Fruit fly (Drosophila melanogaster) whole organism, embryonic: ENCODE data around the gene Nepl13.
A peak's percentile ranks its signal among the peaks of the same experiment; 100 is the strongest.

Source experiments
- CG11247 ChIP-seq: fragments of 200-800 bp; sonication (Bioruptor generic); IDR thresholded peaks from 2 replicates; pipeline ENCODE4 v1.3.6; 2022; ENCODE audit warnings: missing biosample characterization, missing genetic modification characterization
- CG11504 ChIP-seq: fragments of 200-800 bp; sonication (Bioruptor generic); optimal IDR thresholded peaks from 3 replicates; lab custom pipeline; 2019; ENCODE audit warnings: missing biosample characterization, mild to moderate bottlenecking, missing genetic modification characterization, moderate library complexity
- CG12219 ChIP-seq: fragments of 200-800 bp; sonication (Bioruptor generic); optimal IDR thresholded peaks from 3 replicates; lab custom pipeline; 2018; ENCODE audit warnings: missing biosample characterization, mild to moderate bottlenecking, missing genetic modification characterization
- CG13296 ChIP-seq: fragments of 200-800 bp; sonication (Bioruptor generic); optimal IDR thresholded peaks from 3 replicates; lab custom pipeline; 2018; ENCODE audit warnings: missing biosample characterization, mild to moderate bottlenecking, missing genetic modification characterization
- CG17359 ChIP-seq: fragments of 200-800 bp; sonication (Bioruptor generic); optimal IDR thresholded peaks from 3 replicates; lab custom pipeline; 2018; ENCODE audit warnings: missing biosample characterization, mild to moderate bottlenecking, missing genetic modification characterization, moderate library complexity
- CG31224 ChIP-seq: fragments of 200-800 bp; sonication (Bioruptor generic); IDR thresholded peaks from 2 replicates; pipeline ENCODE4 v1.3.6; 2022; ENCODE audit warnings: missing biosample characterization, missing genetic modification characterization
- CG3995 ChIP-seq: fragments of 200-800 bp; sonication (Bioruptor generic); optimal IDR thresholded peaks from 3 replicates; lab custom pipeline; 2016; ENCODE audit warnings: missing biosample characterization, missing genetic modification characterization
- CG6689 ChIP-seq: fragments of 200-800 bp; sonication (Bioruptor generic); IDR thresholded peaks from 2 replicates; pipeline ENCODE4 v1.3.6; 2022; ENCODE audit warnings: missing biosample characterization, missing genetic modification characterization
- CG6765 ChIP-seq: fragments of 200-800 bp; sonication (Bioruptor generic); optimal IDR thresholded peaks from 3 replicates; lab custom pipeline; 2017; ENCODE audit warnings: missing biosample characterization, mild to moderate bottlenecking, missing genetic modification characterization
- CG7271 ChIP-seq: fragments of 200-800 bp; sonication (Bioruptor generic); optimal IDR thresholded peaks from 2 replicates; lab custom pipeline; 2018; ENCODE audit warnings: missing biosample characterization, mild to moderate bottlenecking, missing genetic modification characterization, moderate library complexity
- CG7786 ChIP-seq: fragments of 200-800 bp; sonication (Bioruptor generic); optimal IDR thresholded peaks from 2 replicates; lab custom pipeline; 2016; ENCODE audit warnings: missing biosample characterization, missing genetic modification characterization
- CG7963 ChIP-seq: fragments of 200-800 bp; sonication (Bioruptor generic); IDR thresholded peaks from 3 replicates; pipeline ENCODE4 v1.3.6; 2022; ENCODE audit warnings: missing biosample characterization, missing genetic modification characterization; ENCODE audit not compliant: partially characterized antibody
- D19A ChIP-seq: fragments of 200-800 bp; optimal IDR thresholded peaks from 3 replicates; lab custom pipeline; 2019; ENCODE audit warnings: missing biosample characterization, mild to moderate bottlenecking, missing genetic modification characterization, moderate library complexity
- Dfd ChIP-seq, 2 experiments: fragments of >200 bp; optimal IDR thresholded peaks; 2 replicates each; lab custom pipeline; 2017; ENCODE audit warnings: missing biosample characterization in 2 of 2, missing genetic modification characterization in 2 of 2
- Dll ChIP-seq: fragments of 200-800 bp; sonication (Bioruptor generic); IDR thresholded peaks from 4 replicates; pipeline ENCODE4 v1.3.6; 2022; ENCODE audit warnings: missing biosample characterization, missing genetic modification characterization; ENCODE audit not compliant: partially characterized antibody
- Dref ChIP-seq: fragments of 200-800 bp; sonication (Bioruptor generic); IDR thresholded peaks from 2 replicates; pipeline ENCODE4 v1.3.6; 2022; ENCODE audit warnings: missing biosample characterization, missing genetic modification characterization
- Drgx ChIP-seq: fragments of 200-800 bp; sonication (Bioruptor generic); IDR thresholded peaks from 2 replicates; pipeline ENCODE4 v1.3.6; 2022; ENCODE audit warnings: missing biosample characterization, missing genetic modification characterization
- Hand ChIP-seq: fragments of 200-800 bp; sonication (Bioruptor generic); optimal IDR thresholded peaks from 2 replicates; lab custom pipeline; 2017; ENCODE audit warnings: mild to moderate bottlenecking, missing biosample characterization, missing genetic modification reagents, missing genetic modification characterization
- Hr51 ChIP-seq, 2 experiments: fragments of 200-800 bp; sonication (Bioruptor generic); optimal IDR thresholded peaks; 2 replicates in 1 of 2; 3 replicates in 1 of 2; lab custom pipeline; 2016 to 2018; ENCODE audit warnings: missing biosample characterization in 2 of 2, missing genetic modification characterization in 2 of 2, mild to moderate bottlenecking in 1 of 2, moderate library complexity in 1 of 2
- Kr ChIP-seq: fragments of 200-800 bp; sonication (Bioruptor generic); optimal IDR thresholded peaks from 2 replicates; lab custom pipeline; 2017; ENCODE audit warnings: missing biosample characterization, mild to moderate bottlenecking, missing genetic modification characterization
- Med ChIP-seq: fragments of 200-800 bp; sonication (Bioruptor generic); peaks from one replicate; lab custom pipeline; 2016; ENCODE audit warnings: missing biosample characterization, missing genetic modification characterization, mild to moderate bottlenecking, inconsistent platforms, moderate library complexity
- Oli ChIP-seq: fragments of 200-800 bp; sonication (Bioruptor generic); optimal IDR thresholded peaks from 2 replicates; lab custom pipeline; 2018; ENCODE audit warnings: missing biosample characterization, mild to moderate bottlenecking, missing genetic modification characterization, moderate library complexity
- Pdp1 ChIP-seq, 2 experiments: fragments of 200-800 bp; sonication (Bioruptor generic); optimal IDR thresholded peaks; 3 replicates each; lab custom pipeline; 2016; ENCODE audit warnings: missing biosample characterization in 2 of 2, missing genetic modification characterization in 2 of 2, mild to moderate bottlenecking in 1 of 2, moderate library complexity in 1 of 2
- Sin3A ChIP-seq: fragments of >200 bp; optimal IDR thresholded peaks from 2 replicates; lab custom pipeline; 2018
- Trl ChIP-seq, 3 experiments: fragments of >200 bp in 2 of 3; fragments of 200-800 bp in 1 of 3; sonication (Bioruptor generic) in 1 of 3; optimal IDR thresholded peaks; 2 replicates in 1 of 3; 3 replicates in 2 of 3; lab custom pipeline; 2016 to 2017; ENCODE audit warnings: missing biosample characterization in 1 of 3, missing genetic modification characterization in 1 of 3
- ara ChIP-seq: fragments of 200-800 bp; sonication (Bioruptor generic); IDR thresholded peaks from 2 replicates; pipeline ENCODE4 v1.3.6; 2022; ENCODE audit warnings: missing biosample characterization, missing genetic modification characterization
- ase ChIP-seq: fragments of 200-800 bp; sonication (Bioruptor generic); IDR thresholded peaks from 3 replicates; pipeline ENCODE4 v1.3.6; 2022; ENCODE audit warnings: missing biosample characterization, missing genetic modification characterization
- bigmax ChIP-seq: fragments of 200-800 bp; sonication (Bioruptor generic); optimal IDR thresholded peaks from 2 replicates; lab custom pipeline; 2018; ENCODE audit warnings: missing biosample characterization, mild to moderate bottlenecking, missing genetic modification characterization
- cg ChIP-seq: fragments of 200-800 bp; sonication (Bioruptor generic); optimal IDR thresholded peaks from 3 replicates; lab custom pipeline; 2019; ENCODE audit warnings: missing biosample characterization, mild to moderate bottlenecking, missing genetic modification characterization, moderate library complexity
- dysf ChIP-seq: fragments of 200-800 bp; sonication (Bioruptor generic); IDR thresholded peaks from 3 replicates; pipeline ENCODE4 v1.3.6; 2022; ENCODE audit warnings: missing biosample characterization, missing genetic modification characterization
- ham ChIP-seq: fragments of 200-800 bp; sonication (Bioruptor generic); IDR thresholded peaks from 2 replicates; pipeline ENCODE4 v1.3.6; 2022; ENCODE audit warnings: missing biosample characterization, missing genetic modification characterization
- hb ChIP-seq: fragments of 200-800 bp; sonication (Bioruptor generic); IDR thresholded peaks from 3 replicates; pipeline ENCODE4 v1.3.6; 2022; ENCODE audit warnings: missing biosample characterization, missing genetic modification characterization; ENCODE audit not compliant: partially characterized antibody
- lmd ChIP-seq: fragments of 200-800 bp; sonication (Bioruptor generic); IDR thresholded peaks from 2 replicates; pipeline ENCODE4 v1.3.6; 2022; ENCODE audit warnings: missing biosample characterization, missing genetic modification characterization
- maf-S ChIP-seq: fragments of 200-800 bp; sonication (Bioruptor generic); optimal IDR thresholded peaks from 2 replicates; lab custom pipeline; 2016; ENCODE audit warnings: missing biosample characterization, missing genetic modification characterization
- mam ChIP-seq: fragments of 200-800 bp; sonication (Bioruptor generic); optimal IDR thresholded peaks from 3 replicates; lab custom pipeline; 2016; ENCODE audit warnings: missing biosample characterization, missing genetic modification characterization
- onecut ChIP-seq: fragments of 200-800 bp; sonication (Bioruptor generic); IDR thresholded peaks from 2 replicates; pipeline ENCODE4 v1.3.6; 2022; ENCODE audit warnings: missing biosample characterization, missing genetic modification characterization
- phol ChIP-seq: fragments of 200-800 bp; sonication (Bioruptor generic); optimal IDR thresholded peaks from 3 replicates; lab custom pipeline; 2018; ENCODE audit warnings: missing biosample characterization, mild to moderate bottlenecking, missing genetic modification characterization, moderate library complexity
- prd ChIP-seq, 3 experiments: fragments of >200 bp in 2 of 3; fragments of 200-800 bp in 1 of 3; sonication (Bioruptor generic) in 1 of 3; optimal IDR thresholded peaks in 2 of 3; IDR thresholded peaks in 1 of 3; 2 replicates in 2 of 3; 3 replicates in 1 of 3; pipeline versions ENCODE4 v1.3.6 to Lab custom; 2017 to 2022; ENCODE audit warnings: missing biosample characterization in 1 of 3, missing genetic modification characterization in 1 of 3
- pzg ChIP-seq: fragments of 200-800 bp; sonication (Bioruptor generic); optimal IDR thresholded peaks from 3 replicates; lab custom pipeline; 2018; ENCODE audit warnings: missing biosample characterization, mild to moderate bottlenecking, missing genetic modification characterization, moderate library complexity
- row ChIP-seq: fragments of 200-800 bp; sonication (Bioruptor generic); IDR thresholded peaks from 3 replicates; pipeline ENCODE4 v1.3.6; 2022; ENCODE audit warnings: missing biosample characterization, missing genetic modification characterization
- sob ChIP-seq: fragments of 200-800 bp; sonication (Bioruptor generic); IDR thresholded peaks from 2 replicates; pipeline ENCODE4 v1.3.6; 2022; ENCODE audit warnings: missing biosample characterization, missing genetic modification characterization
- ssp ChIP-seq: fragments of 200-800 bp; sonication (Bioruptor generic); IDR thresholded peaks from 2 replicates; pipeline ENCODE4 v1.3.6; 2022; ENCODE audit warnings: missing biosample characterization, missing genetic modification characterization
- tna ChIP-seq: fragments of 200-800 bp; sonication (Bioruptor generic); IDR thresholded peaks from 2 replicates; pipeline ENCODE4 v1.3.6; 2022; ENCODE audit warnings: missing biosample characterization, missing genetic modification characterization; ENCODE audit not compliant: partially characterized antibody
- ttk ChIP-seq: fragments of 200-800 bp; sonication (Bioruptor generic); IDR thresholded peaks from 2 replicates; pipeline ENCODE4 v2.1.2; 2022; ENCODE audit warnings: missing biosample characterization, missing genetic modification characterization
- vvl ChIP-seq: fragments of 200-800 bp; sonication (Bioruptor generic); IDR thresholded peaks from 2 replicates; pipeline ENCODE4 v1.3.6; 2022; ENCODE audit warnings: missing biosample characterization, missing genetic modification characterization

Nepl13 gene

DNA sequence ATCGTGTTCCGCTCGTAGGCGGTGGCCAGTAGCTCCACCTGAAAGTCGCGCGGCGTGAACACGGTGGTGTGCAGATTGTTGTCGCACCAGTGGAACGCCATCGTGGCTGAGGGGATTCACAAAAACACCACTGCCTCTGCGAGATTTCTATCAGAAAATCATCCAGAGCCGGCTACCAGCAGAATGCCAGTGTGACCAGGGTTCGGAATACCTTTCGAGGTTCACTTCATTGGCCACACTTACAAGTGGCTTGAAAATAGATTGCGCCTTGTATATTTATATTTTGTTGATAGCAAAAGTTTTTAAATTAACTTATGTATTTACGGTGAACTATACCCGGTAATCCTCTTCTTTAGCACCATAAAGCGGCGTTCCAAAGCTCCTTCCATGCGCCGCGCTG lies 19.9 kb downstream of the Nepl13 start, which contains the start of the genes Dcr-1 and CG6985 (continued):
- TF ChIP-seq Dll (GFP tag; lab: Robert Waterston, UW) (0 out of 4 replicates have a peak, but pooled peaks have one; percentile 23), sob (no peak), CG7963 (GFP tag; lab: Robert Waterston, UW) (peak; percentile 26; the same call in 1 of the 3 replicates), Sin3A (peak; percentile 13)
- TF ChIP-seq, all 482 proteins: peak for 28

- TF ChIP-seq bigmax (no peak), pzg (no peak), Dref (GFP tag; lab: Robert Waterston, UW) (no peak), CG7786 (GFP tag; lab: Kevin White, UChicago) (no peak), CG11504 (tag; lab: Kevin White, UChicago) (no peak), CG13296 (GFP tag; lab: Kevin White, UChicago) (no peak), CG3995 (GFP tag; lab: Kevin White, UChicago) (no peak)
Measured at dm6 chr3R:22733751-22734150, 27.1 kb downstream of the Nepl13 start, which contains the start of gene Takl2. Gene Takl2, minus strand, starts transcription at chr3R:22733851.

DNA sequence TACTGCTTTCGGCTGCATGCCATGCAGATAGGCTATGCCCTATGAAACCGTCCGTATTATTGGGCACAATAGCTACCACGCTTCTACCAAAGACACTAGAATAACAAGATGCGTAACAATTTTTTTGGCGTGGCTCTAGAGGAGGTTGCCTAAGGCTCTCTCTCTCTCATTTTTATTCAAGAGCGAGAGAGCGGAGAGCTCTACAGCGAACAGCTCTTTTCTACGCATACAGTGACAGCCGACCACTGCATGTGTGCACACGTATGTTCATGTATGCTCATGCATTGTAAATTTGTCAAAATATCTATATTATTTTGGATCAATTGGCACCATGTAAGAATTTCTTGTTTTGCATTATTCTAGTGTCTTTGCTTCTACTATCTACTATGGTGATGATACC lies 27.9 kb downstream of the Nepl13 start:
- TF ChIP-seq Trl (optimal IDR thresholded peaks at IDR 0.05; lab: Kevin White, UChicago) (peak; percentile 58 to 66), Trl (GFP tag; optimal IDR thresholded peaks at IDR 0.05; lab: Kevin White, UChicago) (no peak), CG6765 (GFP tag; lab: Kevin White, UChicago) (no peak), CG12219 (GFP tag; lab: Kevin White, UChicago) (no peak), ham (GFP tag; lab: Robert Waterston, UW) (no peak), cg (GFP tag; lab: Kevin White, UChicago) (peak; percentile 53), tna (0 out of 2 replicates have a peak, but pooled peaks have one; percentile 17), Hand (GFP tag; lab: Kevin White, UChicago) (no peak), Pdp1 (GFP tag; optimal IDR thresholded peaks at IDR 0.05; lab: Kevin White, UChicago) (no peak), CG7271 (no peak), Kr (no peak), onecut (GFP tag; lab: Robert Waterston, UW) (no peak), Hr51 (GFP tag; optimal IDR thresholded peaks at IDR 0.05; lab: Kevin White, UChicago) (no peak)

dm6 chr3R:22727857-22728256 lies 33.0 kb downstream of the Nepl13 start:
- 0 out of 3 replicates have a peak, but pooled peaks have one; percentile 13 for TF ChIP-seq row (GFP tag; lab: Robert Waterston, UW)
- TF ChIP-seq mam (GFP tag; lab: Kevin White, UChicago), result peak; percentile 7
- peak; percentile 17; the same call in 1 of the 2 replicates for TF ChIP-seq CG6689
- TF ChIP-seq Drgx (GFP tag; lab: Robert Waterston, UW), result peak; percentile 74
- no peak for TF ChIP-seq prd (optimal IDR thresholded peaks at IDR 0.05; lab: Kevin White, UChicago)
- TF ChIP-seq prd (GFP tag; IDR thresholded peaks at IDR 0.05; lab: Robert Waterston, UW), result peak; percentile 32; the same call in 1 of the 3 replicates
- TF ChIP-seq ase (GFP tag; lab: Robert Waterston, UW), result peak; percentile 41; the same call in 1 of the 3 replicates
- TF ChIP-seq hb (GFP tag; lab: Robert Waterston, UW), result no peak
- peak; percentile 19 for TF ChIP-seq phol (tag; lab: Kevin White, UChicago)
- peak; percentile 28; the same call in 1 of the 2 replicates for TF ChIP-seq ssp
- TF ChIP-seq ara, result peak; percentile 41; the same call in 1 of the 2 replicates
- peak; percentile 7 for TF ChIP-seq Oli (tag; lab: Kevin White, UChicago)
- TF ChIP-seq Med (GFP tag; lab: Kevin White, UChicago), result peak; percentile 65
- 0 out of 2 replicates have a peak, but pooled peaks have one; percentile 27 for TF ChIP-seq CG11247 (GFP tag; lab: Robert Waterston, UW)
- peak; percentile 37 for TF ChIP-seq lmd (GFP tag; lab: Robert Waterston, UW)
- TF ChIP-seq maf-S (GFP tag; lab: Kevin White, UChicago), result no peak
- TF ChIP-seq CG31224 (GFP tag; lab: Robert Waterston, UW), result 0 out of 2 replicates have a peak, but pooled peaks have one; percentile 12
- TF ChIP-seq dysf, result peak; percentile 46; the same call in 1 of the 3 replicates
- TF ChIP-seq CG17359 (tag; lab: Kevin White, UChicago), result peak; percentile 13
- no peak for TF ChIP-seq Dfd (GFP tag; optimal IDR thresholded peaks at IDR 0.05; lab: Kevin White, UChicago)
- TF ChIP-seq vvl, result peak; percentile 57; the same call in 1 of the 2 replicates
- TF ChIP-seq D19A, result peak; percentile 86
- TF ChIP-seq ttk (GFP tag; lab: Robert Waterston, UW), result peak; percentile 45; the same call in 1 of the 2 replicates
